Worm (Caenorhabditis elegans) whole organism, L2 larva: ENCODE data around the gene mfsd-13.2.

Experiments used
- C34F6.9 ChIP-seq: fragments of 150-350 bp; optimal IDR thresholded peaks from 2 replicates; lab custom pipeline; 2014; ENCODE audit warnings: missing biosample characterization, missing genetic modification characterization
- F13H6.1 ChIP-seq: sonication (generic microtip); optimal IDR thresholded peaks from 2 replicates; lab custom pipeline; 2016; ENCODE audit warnings: missing genetic modification characterization, missing compliant biosample characterization
- R02D3.7 ChIP-seq: fragments of 150-350 bp; optimal IDR thresholded peaks from 2 replicates; lab custom pipeline; 2014; ENCODE audit warnings: missing biosample characterization, missing genetic modification characterization
- Y55F3AM.14 ChIP-seq: fragments of 200-800 bp; sonication (Bioruptor generic); optimal IDR thresholded peaks from 2 replicates; lab custom pipeline; 2018; ENCODE audit warnings: mild to moderate bottlenecking, missing genetic modification characterization, missing compliant biosample characterization
- ZK546.5 ChIP-seq: sonication (generic microtip); optimal IDR thresholded peaks from 2 replicates; lab custom pipeline; 2017; ENCODE audit warnings: missing biosample characterization, missing genetic modification characterization
- alr-1 ChIP-seq: fragments of 150-350 bp; optimal IDR thresholded peaks from 2 replicates; lab custom pipeline; 2014; ENCODE audit warnings: missing biosample characterization, missing genetic modification characterization
- aly-2 ChIP-seq: fragments of 150-350 bp; optimal IDR thresholded peaks from 2 replicates; lab custom pipeline; 2014; ENCODE audit warnings: missing biosample characterization, missing genetic modification characterization
- blmp-1 ChIP-seq: sonication (generic microtip); optimal IDR thresholded peaks from 2 replicates; lab custom pipeline; 2017; ENCODE audit warnings: missing genetic modification characterization, mild to moderate bottlenecking, missing compliant biosample characterization, antibody characterized with exemption, moderate library complexity; ENCODE audit not compliant: insufficient read depth
- ceh-16 ChIP-seq: fragments of 150-350 bp; optimal IDR thresholded peaks from 2 replicates; lab custom pipeline; 2014; ENCODE audit warnings: missing biosample characterization, missing genetic modification characterization
- crh-2 ChIP-seq: sonication (generic microtip); optimal IDR thresholded peaks from 2 replicates; lab custom pipeline; 2017; ENCODE audit warnings: missing biosample characterization, missing genetic modification characterization
- dmd-4 ChIP-seq: sonication (generic microtip); optimal IDR thresholded peaks from 2 replicates; lab custom pipeline; 2017; ENCODE audit warnings: missing biosample characterization, missing genetic modification characterization
- egl-27 ChIP-seq: sonication (generic microtip); optimal IDR thresholded peaks from 3 replicates; lab custom pipeline; 2017; ENCODE audit warnings: missing biosample characterization, missing genetic modification reagents, missing genetic modification characterization
- elt-1 ChIP-seq: fragments of 150-350 bp; optimal IDR thresholded peaks from 2 replicates; lab custom pipeline; 2014; ENCODE audit warnings: missing biosample characterization, missing genetic modification characterization
- elt-3 ChIP-seq: sonication (generic microtip); optimal IDR thresholded peaks from 2 replicates; lab custom pipeline; 2017; ENCODE audit warnings: missing biosample characterization, missing genetic modification characterization
- fos-1 ChIP-seq: fragments of 150-350 bp; optimal IDR thresholded peaks from 2 replicates; lab custom pipeline; 2014; ENCODE audit warnings: missing biosample characterization, missing genetic modification characterization
- gmeb-1 ChIP-seq: fragments of 150-350 bp; optimal IDR thresholded peaks from 2 replicates; lab custom pipeline; 2014; ENCODE audit warnings: missing biosample characterization, missing genetic modification characterization
- lin-11 ChIP-seq: fragments of 150-350 bp; sonication (generic microtip); optimal IDR thresholded peaks from 2 replicates; lab custom pipeline; 2014; ENCODE audit warnings: missing biosample characterization, missing genetic modification characterization, inconsistent platforms, mixed read lengths
- lin-13 ChIP-seq: fragments of 150-350 bp; optimal IDR thresholded peaks from 2 replicates; lab custom pipeline; 2014; ENCODE audit warnings: missing biosample characterization, missing genetic modification reagents, missing genetic modification characterization
- lin-39 ChIP-seq: fragments of 150-350 bp; optimal IDR thresholded peaks from 2 replicates; lab custom pipeline; 2014; ENCODE audit warnings: missing biosample characterization, missing genetic modification reagents, missing genetic modification characterization
- lsy-2 ChIP-seq, 2 experiments: fragments of 150-350 bp in 1 of 2; sonication (generic microtip) in 1 of 2; optimal IDR thresholded peaks; 2 replicates each; lab custom pipeline; 2014 to 2017; ENCODE audit warnings: missing biosample characterization in 2 of 2, missing genetic modification characterization in 2 of 2
- mdl-1 ChIP-seq, 2 experiments: fragments of 150-350 bp in 1 of 2; sonication (generic microtip) in 1 of 2; optimal IDR thresholded peaks; 2 replicates each; lab custom pipeline; 2017; ENCODE audit warnings: missing biosample characterization in 2 of 2, missing genetic modification characterization in 2 of 2
- nhr-12 ChIP-seq: fragments of 150-350 bp; optimal IDR thresholded peaks from 2 replicates; lab custom pipeline; 2014; ENCODE audit warnings: missing biosample characterization, missing genetic modification characterization
- nhr-129 ChIP-seq: fragments of 150-350 bp; optimal IDR thresholded peaks from 2 replicates; lab custom pipeline; 2014; ENCODE audit warnings: missing biosample characterization, missing genetic modification characterization
- nhr-23 ChIP-seq: fragments of 150-350 bp; optimal IDR thresholded peaks from 2 replicates; lab custom pipeline; 2014; ENCODE audit warnings: missing biosample characterization, missing genetic modification reagents, missing genetic modification characterization
- skn-1 ChIP-seq: sonication (generic microtip); optimal IDR thresholded peaks from 2 replicates; lab custom pipeline; 2017; ENCODE audit warnings: missing biosample characterization, missing genetic modification characterization
- sma-3 ChIP-seq: sonication (generic microtip); optimal IDR thresholded peaks from 2 replicates; lab custom pipeline; 2016; ENCODE audit warnings: missing genetic modification reagents, missing genetic modification characterization, missing compliant biosample characterization
- snpc-4 ChIP-seq: fragments of 150-350 bp; optimal IDR thresholded peaks from 2 replicates; lab custom pipeline; 2014; ENCODE audit warnings: missing biosample characterization, missing genetic modification characterization
- unc-39 ChIP-seq: fragments of 150-350 bp; optimal IDR thresholded peaks from 2 replicates; lab custom pipeline; 2014; ENCODE audit warnings: missing biosample characterization, missing genetic modification characterization
- unc-55 ChIP-seq: fragments of 150-350 bp; sonication (generic microtip); optimal IDR thresholded peaks from 3 replicates; lab custom pipeline; 2014; ENCODE audit warnings: missing biosample characterization, missing genetic modification reagents, missing genetic modification characterization
- unc-62 ChIP-seq: fragments of 150-350 bp; optimal IDR thresholded peaks from 2 replicates; lab custom pipeline; 2014; ENCODE audit warnings: missing biosample characterization, missing genetic modification reagents, missing genetic modification characterization
- zag-1 ChIP-seq: fragments of 150-350 bp; optimal IDR thresholded peaks from 2 replicates; lab custom pipeline; 2014; ENCODE audit warnings: missing biosample characterization, missing genetic modification characterization
- ztf-1 ChIP-seq: fragments of 200-800 bp; sonication (Bioruptor generic); conservative IDR thresholded peaks from 2 replicates; pipeline ENCODE4 v1.3.6; 2022; ENCODE audit warnings: missing genetic modification characterization, missing compliant biosample characterization
- ztf-11 ChIP-seq: sonication (generic microtip); optimal IDR thresholded peaks from 2 replicates; lab custom pipeline; 2017; ENCODE audit warnings: missing biosample characterization, missing genetic modification characterization
- ztf-4 ChIP-seq: fragments of 150-350 bp; optimal IDR thresholded peaks from 2 replicates; lab custom pipeline; 2014; ENCODE audit warnings: missing biosample characterization, missing genetic modification characterization

mfsd-13.2 gene

DNA sequence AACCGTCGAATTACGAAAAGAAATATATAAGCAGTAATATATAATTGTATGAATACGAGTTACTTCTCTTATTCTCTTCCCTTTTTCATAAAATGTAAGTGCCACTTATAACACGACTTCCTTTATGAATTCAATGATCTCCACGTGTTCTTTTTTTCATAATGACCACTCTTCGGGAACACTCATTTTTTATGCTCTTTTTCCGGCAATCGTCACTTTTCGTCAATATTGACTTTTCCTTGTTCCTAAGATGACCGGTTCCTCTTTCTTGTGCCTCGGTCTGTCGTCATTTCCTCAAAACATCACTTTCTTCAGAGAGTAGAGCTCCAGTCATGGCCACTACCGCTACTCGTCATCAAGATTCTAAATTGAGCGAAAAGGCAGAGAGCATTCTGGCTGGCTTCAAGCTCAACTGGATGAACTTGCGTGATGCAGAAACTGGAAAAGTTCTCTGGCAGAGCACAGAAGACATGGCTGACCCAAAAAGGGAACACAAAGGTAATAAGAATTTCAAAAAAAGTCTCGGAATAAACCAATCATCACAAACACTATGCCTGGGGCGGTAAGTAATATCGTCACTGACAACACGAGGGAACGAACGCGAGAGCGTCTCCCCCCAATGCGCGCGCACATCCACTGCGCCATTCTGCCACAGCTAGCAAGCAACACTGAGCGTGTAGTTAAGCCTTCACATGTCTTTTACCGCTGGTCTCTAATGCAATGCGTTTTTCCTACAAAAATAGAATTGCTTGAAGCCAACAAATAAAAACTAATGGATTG lies 18.0 kb upstream of the mfsd-13.2 start, which contains the start of gene pdl-1 (continued):
- no peak for TF ChIP-seq lin-39 (tag; lab: Kevin White, UChicago)
- no peak for TF ChIP-seq aly-2
- no peak for TF ChIP-seq nhr-12 (tag; lab: Kevin White, UChicago)
- no peak for TF ChIP-seq ztf-1
- no peak for TF ChIP-seq alr-1 (tag; lab: Kevin White, UChicago)

- peak; percentile 31 for TF ChIP-seq crh-2 (tag; lab: Kevin White, UChicago)
- TF ChIP-seq lin-13 = no peak
- peak; percentile 31 for TF ChIP-seq lin-11 (tag; lab: Kevin White, UChicago)
- no peak for TF ChIP-seq gmeb-1 (tag; lab: Kevin White, UChicago)
- TF ChIP-seq lin-39 (tag; lab: Kevin White, UChicago) = no peak
- no peak for TF ChIP-seq ztf-1
- TF ChIP-seq F13H6.1 (tag; lab: Kevin White, UChicago) = peak; percentile 18
- peak; percentile 64 for TF ChIP-seq C34F6.9 (tag; lab: Kevin White, UChicago)
- peak; percentile 50 for TF ChIP-seq unc-55
- TF ChIP-seq R02D3.7 = no peak
- peak in 1 of 2 experiments; percentile 40 for TF ChIP-seq lsy-2 (tag; optimal IDR thresholded peaks at IDR 0.05; lab: Kevin White, UChicago)
- peak; percentile 12 for TF ChIP-seq nhr-129 (tag; lab: Kevin White, UChicago)
Measured at ce11 chrII:7182630-7183029, 17.0 kb upstream of the mfsd-13.2 start.

ce11 chrII:7176108-7176507 lies 10.5 kb upstream of the mfsd-13.2 start:
- TF ChIP-seq C34F6.9 (tag; lab: Kevin White, UChicago) (peak; percentile 0), elt-3 (tag; lab: Kevin White, UChicago) (no peak)
- TF ChIP-seq, all 48 proteins: peak for 1

DNA sequence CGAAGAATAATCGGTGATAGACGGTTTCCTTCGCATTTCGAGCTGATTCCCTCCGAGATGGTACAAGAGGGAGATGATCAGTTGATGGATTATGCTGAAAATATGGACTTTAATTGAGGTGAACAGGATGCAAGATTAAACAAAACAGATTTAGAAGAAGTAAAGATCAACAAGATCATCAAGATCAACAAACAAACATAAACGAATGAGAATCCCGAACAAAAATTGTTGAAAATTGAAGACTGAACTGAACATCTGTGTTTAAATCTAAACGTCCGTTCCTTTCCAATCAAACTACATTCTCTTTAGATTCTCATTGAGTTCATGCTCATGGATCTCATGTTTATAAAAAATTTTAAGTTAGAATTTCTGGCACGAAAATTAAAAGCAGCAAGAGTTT lies 9.2 kb upstream of the mfsd-13.2 start, which contains the start of gene glc-4:
Gene glc-4, minus strand, starts transcription at position 101 of the 400 bp plus-strand sequence.
- TF ChIP-seq lin-11 (tag; lab: Kevin White, UChicago) (no peak), ZK546.5 (no peak), lin-39 (tag; lab: Kevin White, UChicago) (no peak), blmp-1 (no peak), R02D3.7 (no peak)

ce11 chrII:7171305-7171998 lies 5.8 kb upstream of the mfsd-13.2 start, which contains the start of gene dyf-13:
Gene dyf-13, minus strand, starts transcription at chrII:7171355.
- no peak for TF ChIP-seq nhr-23 (tag; lab: Kevin White, UChicago)
- TF ChIP-seq fos-1 (tag; lab: Kevin White, UChicago) = no peak
- no peak for TF ChIP-seq lin-13
- no peak for TF ChIP-seq lsy-2 (tag; optimal IDR thresholded peaks at IDR 0.05; lab: Kevin White, UChicago)
- no peak for TF ChIP-seq lin-11 (tag; lab: Kevin White, UChicago)
- no peak for TF ChIP-seq ceh-16 (tag; lab: Kevin White, UChicago)
- TF ChIP-seq unc-39 (tag; lab: Kevin White, UChicago) = no peak
- no peak for TF ChIP-seq unc-62
- no peak for TF ChIP-seq skn-1 (tag; lab: Kevin White, UChicago)
- no peak for TF ChIP-seq zag-1
- TF ChIP-seq aly-2 = no peak
- no peak for TF ChIP-seq ztf-4 (tag; lab: Kevin White, UChicago)
- no peak for TF ChIP-seq sma-3 (GFP tag; lab: Kevin White, UChicago)
- no peak for TF ChIP-seq ZK546.5

- TF ChIP-seq aly-2 (no peak), Y55F3AM.14 (GFP tag; lab: Kevin White, UChicago) (no peak), sma-3 (GFP tag; lab: Kevin White, UChicago) (no peak), F13H6.1 (tag; lab: Kevin White, UChicago) (no peak), crh-2 (tag; lab: Kevin White, UChicago) (no peak), mdl-1 (tag; optimal IDR thresholded peaks at IDR 0.05; lab: Kevin White, UChicago) (no peak), lin-11 (tag; lab: Kevin White, UChicago) (no peak), egl-27 (tag; lab: Kevin White, UChicago) (no peak), unc-62 (no peak), gmeb-1 (tag; lab: Kevin White, UChicago) (no peak), C34F6.9 (tag; lab: Kevin White, UChicago) (no peak), elt-1 (tag; lab: Kevin White, UChicago) (no peak), dmd-4 (no peak), ztf-11 (no peak), snpc-4 (tag; lab: Kevin White, UChicago) (no peak)
Measured at ce11 chrII:7168712-7169111, 3.1 kb upstream of the mfsd-13.2 start, which contains the start of gene col-36. Gene col-36, minus strand, starts transcription at chrII:7168812.
